Worm (Caenorhabditis elegans): ENCODE measurements around the gene lron-10.

DNA sequence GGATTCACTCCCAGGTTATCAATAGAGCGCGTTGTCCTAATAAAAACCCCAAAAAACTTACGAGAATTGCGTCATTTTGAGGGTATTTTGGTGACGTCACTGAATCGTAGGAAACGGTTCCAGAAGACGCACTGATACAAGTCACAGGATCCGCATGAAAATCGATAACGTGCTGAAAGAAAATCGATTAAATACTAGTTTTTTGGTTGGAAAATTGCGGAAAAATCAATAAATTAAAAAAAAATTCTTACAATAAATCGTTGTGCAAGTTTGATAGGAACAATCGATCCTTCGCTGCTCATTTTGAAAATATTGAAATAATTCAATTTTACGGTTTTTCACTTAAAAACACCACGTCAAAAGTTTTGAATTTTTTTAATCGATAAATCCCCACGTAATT, 17.9 kb downstream of the lron-10 start, which contains the start of gene Y39A1A.2:
- no peak for TF ChIP-seq nhr-90 (tag; optimal IDR thresholded peaks at IDR 0.05; ENCODE audit: poor library complexity)
- no peak for TF ChIP-seq ceh-82 (tag; optimal IDR thresholded peaks at IDR 0.05)
- TF ChIP-seq skn-1 (tag; optimal IDR thresholded peaks at IDR 0.05), result no peak
- no peak for TF ChIP-seq fkh-10 (GFP tag; optimal IDR thresholded peaks at IDR 0.05)
- TF ChIP-seq mep-1 (tag; optimal IDR thresholded peaks at IDR 0.05), result no peak
- TF ChIP-seq ceh-88 (GFP tag; IDR thresholded peaks at IDR 0.05), result no peak
- no peak for TF ChIP-seq nhr-28 (tag; optimal IDR thresholded peaks at IDR 0.05)
- TF ChIP-seq efl-1 (optimal IDR thresholded peaks at IDR 0.05), result no peak
- TF ChIP-seq efl-1 (GFP tag; optimal IDR thresholded peaks at IDR 0.05 in 1 of 2), result no peak
